Worm (Caenorhabditis elegans): ENCODE results near the gene mcm-6.
A peak's percentile ranks its signal among the peaks of the same experiment; 100 is the strongest.

Gene mcm-6

DNA sequence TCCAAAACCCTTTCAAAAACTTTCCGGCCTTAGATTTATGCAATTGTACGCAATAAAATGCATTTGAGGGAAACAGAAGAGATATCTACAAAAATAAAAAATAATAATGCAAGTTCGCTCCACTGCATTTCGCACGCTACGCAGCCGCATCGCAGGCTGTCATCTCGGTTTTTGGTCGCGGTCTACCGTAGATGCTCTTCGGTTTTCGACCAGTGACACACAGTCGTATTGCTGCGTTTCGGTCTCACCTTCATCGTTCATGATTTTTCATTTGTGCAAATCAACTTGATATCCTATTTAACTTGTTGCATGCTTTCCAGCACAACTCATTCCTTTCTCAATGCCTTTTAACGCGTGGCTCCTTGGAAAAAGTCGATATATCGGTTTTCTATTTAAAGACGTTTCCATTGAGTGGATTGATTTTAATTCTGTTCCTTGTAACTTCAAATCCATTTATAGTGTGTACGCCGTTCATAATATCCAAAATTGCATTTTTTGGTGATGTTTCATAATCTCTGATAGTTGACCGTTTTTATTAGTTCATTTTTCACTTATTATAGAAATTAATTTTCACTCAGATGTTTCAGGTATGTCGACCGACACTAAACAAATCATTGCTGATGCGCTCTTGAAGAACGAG, 13.4 kb upstream of the mcm-6 start, which contains the start of gene vha-1 (continued):
- TF ChIP-seq ceh-18 (tag; optimal IDR thresholded peaks at IDR 0.05) = peak; percentile 52
- TF ChIP-seq ama-1 (optimal IDR thresholded peaks at IDR 0.05) = peak; percentile 24
- TF ChIP-seq ztf-16 (tag; optimal IDR thresholded peaks at IDR 0.05) = no peak
- no peak for TF ChIP-seq gmeb-2 (tag; optimal IDR thresholded peaks at IDR 0.05)
- TF ChIP-seq hlh-13 (GFP tag; optimal IDR thresholded peaks at IDR 0.05) = no peak
- TF ChIP-seq ceh-9 (tag; optimal IDR thresholded peaks at IDR 0.05) = no peak
- peak; percentile 63 for TF ChIP-seq ref-2 (tag; optimal IDR thresholded peaks at IDR 0.05)
- peak; percentile 26 for TF ChIP-seq hlh-30 (tag; optimal IDR thresholded peaks at IDR 0.05; ENCODE audit: insufficient read depth)
- TF ChIP-seq nfya-1 (tag; optimal IDR thresholded peaks at IDR 0.05) = peak; percentile 82
- no peak for TF ChIP-seq nhr-11 (tag; optimal IDR thresholded peaks at IDR 0.05)
- no peak for TF ChIP-seq fkh-10 (GFP tag; optimal IDR thresholded peaks at IDR 0.05)
- no peak for TF ChIP-seq nhr-232 (tag; optimal IDR thresholded peaks at IDR 0.05)
- TF ChIP-seq zip-5 (tag; optimal IDR thresholded peaks at IDR 0.05) = no peak
- no peak for TF ChIP-seq dmd-4 (tag; optimal IDR thresholded peaks at IDR 0.05; ENCODE audit: borderline replicate concordance)
- TF ChIP-seq ceh-19 (GFP tag; optimal IDR thresholded peaks at IDR 0.05) = no peak
- no peak for TF ChIP-seq pha-4 (tag; optimal IDR thresholded peaks at IDR 0.05)
- no peak for TF ChIP-seq lim-6 (tag; optimal IDR thresholded peaks at IDR 0.05)
- no peak for TF ChIP-seq tbx-7 (tag; optimal IDR thresholded peaks at IDR 0.05)
- TF ChIP-seq ttx-3 (tag; optimal IDR thresholded peaks at IDR 0.05) = peak; percentile 2
- TF ChIP-seq che-1 (tag; optimal IDR thresholded peaks at IDR 0.05) = no peak
- no peak for TF ChIP-seq eyg-1 (tag; optimal IDR thresholded peaks at IDR 0.05)
- TF ChIP-seq ceh-31 (tag; optimal IDR thresholded peaks at IDR 0.05) = peak; percentile 61
- TF ChIP-seq ceh-30 (tag; optimal IDR thresholded peaks at IDR 0.05) = peak; percentile 26
- no peak for TF ChIP-seq sox-2 (GFP tag; IDR thresholded peaks at IDR 0.05)
- no peak for TF ChIP-seq madf-2 (tag; optimal IDR thresholded peaks at IDR 0.05)
- no peak for TF ChIP-seq pha-2 (tag; optimal IDR thresholded peaks at IDR 0.05)
- no peak for TF ChIP-seq pag-3 (tag; optimal IDR thresholded peaks at IDR 0.05; ENCODE audit: borderline replicate concordance)
- peak; percentile 39 for TF ChIP-seq elt-2 (tag; optimal IDR thresholded peaks at IDR 0.05)
- peak; percentile 40 for TF ChIP-seq unc-86 (tag; optimal IDR thresholded peaks at IDR 0.05)
- TF ChIP-seq F13H6.1 (tag; optimal IDR thresholded peaks at IDR 0.05) = no peak
- peak; percentile 47 for TF ChIP-seq ceh-48 (tag; optimal IDR thresholded peaks at IDR 0.05)
- peak; percentile 55 for TF ChIP-seq rnt-1 (tag; optimal IDR thresholded peaks at IDR 0.05)
- TF ChIP-seq fkh-6 (tag; optimal IDR thresholded peaks at IDR 0.05) = no peak
- TF ChIP-seq hlh-15 (tag; optimal IDR thresholded peaks at IDR 0.05) = no peak
- TF ChIP-seq lin-11 (tag; optimal IDR thresholded peaks at IDR 0.05) = no peak
- no peak for TF ChIP-seq ceh-45 (GFP tag; IDR thresholded peaks at IDR 0.05)
- no peak for TF ChIP-seq sox-4 (tag; optimal IDR thresholded peaks at IDR 0.05)
- TF ChIP-seq C08G9.2 (tag; optimal IDR thresholded peaks at IDR 0.05) = peak; percentile 15
- no peak for TF ChIP-seq K02D7.2 (tag; optimal IDR thresholded peaks at IDR 0.05)
- no peak for TF ChIP-seq unc-3 (GFP tag; conservative IDR thresholded peaks at IDR 0.05)
- TF ChIP-seq unc-3 (tag; optimal IDR thresholded peaks at IDR 0.05) = no peak
- TF ChIP-seq dve-1 (tag; optimal IDR thresholded peaks at IDR 0.05) = peak; percentile 58
- no peak for TF ChIP-seq C38D4.7 (GFP tag; optimal IDR thresholded peaks at IDR 0.05)

ce11 chrIII:9782011-9782436, 12.1 kb upstream of the mcm-6 start, which contains the start of gene vha-2:
vha-2 (plus strand) TSS chrIII:9782164.
- TF ChIP-seq hlh-30 (tag; optimal IDR thresholded peaks at IDR 0.05; ENCODE audit: insufficient read depth) (no peak), elt-2 (tag; optimal IDR thresholded peaks at IDR 0.05) (peak; percentile 56)
